Worm (Caenorhabditis elegans) whole organism, early embryonic: ENCODE data around the gene vwa-8.

Experiments
- aly-1 ChIP-seq: sonication (generic microtip); optimal IDR thresholded peaks from 2 replicates; lab custom pipeline; 2016; ENCODE audit warnings: missing genetic modification characterization, missing compliant biosample characterization
- ama-1 ChIP-seq: fragments of 150-350 bp; optimal IDR thresholded peaks from 2 replicates; lab custom pipeline; 2014
- ceh-36 ChIP-seq: sonication (generic microtip); optimal IDR thresholded peaks from 2 replicates; lab custom pipeline; 2016; ENCODE audit warnings: missing genetic modification characterization, inconsistent platforms, missing compliant biosample characterization
- flt-1 ChIP-seq: fragments of 200-800 bp; sonication (Bioruptor generic); IDR thresholded peaks from 2 replicates; pipeline ENCODE4 v1.3.6; 2022; ENCODE audit warnings: missing genetic modification characterization, missing compliant biosample characterization
- hmbx-1 ChIP-seq: sonication (generic microtip); optimal IDR thresholded peaks from 2 replicates; lab custom pipeline; 2016; ENCODE audit warnings: mild to moderate bottlenecking, missing genetic modification characterization, missing compliant biosample characterization
- hmg-4 ChIP-seq: fragments of 200-800 bp; sonication (Bioruptor generic); optimal IDR thresholded peaks from 2 replicates; lab custom pipeline; 2018; ENCODE audit warnings: mild to moderate bottlenecking, missing genetic modification characterization, missing compliant biosample characterization
- pes-1 ChIP-seq: fragments of 200-800 bp; sonication (Bioruptor generic); IDR thresholded peaks from 2 replicates; pipeline ENCODE4 v1.3.6; 2022; ENCODE audit warnings: missing genetic modification reagents, missing genetic modification characterization, missing compliant biosample characterization
- scrt-1 ChIP-seq: fragments of 200-800 bp; sonication (Bioruptor generic); IDR thresholded peaks from 2 replicates; pipeline ENCODE4 v1.3.6; 2022; ENCODE audit warnings: missing genetic modification characterization, missing compliant biosample characterization
- tbx-11 ChIP-seq: fragments of 200-800 bp; sonication (Bioruptor generic); IDR thresholded peaks from 2 replicates; pipeline ENCODE4 v1.3.6; 2022; ENCODE audit warnings: missing genetic modification characterization, missing compliant biosample characterization

ce11 chrX:13007857-13008813, 16.9 kb downstream of the vwa-8 start, which contains the start of gene nhr-25:
- TF ChIP-seq ama-1 (lab: Kevin White, UChicago), result no peak
- TF ChIP-seq hmbx-1, result no peak
- TF ChIP-seq flt-1 (GFP tag; lab: Robert Waterston, UW), result 0 out of 2 replicates have a peak, but pooled peaks have one; percentile 6
- TF ChIP-seq tbx-11 (GFP tag; lab: Robert Waterston, UW), result no peak
- TF ChIP-seq hmg-4 (GFP tag; lab: Kevin White, UChicago), result peak; percentile 39
- no peak for TF ChIP-seq scrt-1 (GFP tag; lab: Robert Waterston, UW)
- no peak for TF ChIP-seq pes-1 (GFP tag; lab: Robert Waterston, UW)
- no peak for TF ChIP-seq ceh-36 (tag; lab: Kevin White, UChicago)
- TF ChIP-seq aly-1, result no peak
